Worm (Caenorhabditis elegans) whole organism, L2 larva: ENCODE measurements around the gene set-8.

Source experiments
- R02D3.7 ChIP-seq: fragments of 150-350 bp; optimal IDR thresholded peaks from 2 replicates; lab custom pipeline; 2014; ENCODE audit warnings: missing biosample characterization, missing genetic modification characterization
- ama-1 ChIP-seq: fragments of 150-350 bp; optimal IDR thresholded peaks from 2 replicates; lab custom pipeline; 2018; ENCODE audit warnings: inconsistent platforms
- blmp-1 ChIP-seq: sonication (generic microtip); optimal IDR thresholded peaks from 2 replicates; lab custom pipeline; 2017; ENCODE audit warnings: missing genetic modification characterization, mild to moderate bottlenecking, missing compliant biosample characterization, antibody characterized with exemption, moderate library complexity; ENCODE audit not compliant: insufficient read depth
- ceh-82 ChIP-seq: fragments of 150-350 bp; optimal IDR thresholded peaks from 2 replicates; lab custom pipeline; 2014; ENCODE audit warnings: missing biosample characterization, missing genetic modification characterization
- egl-27 ChIP-seq: sonication (generic microtip); optimal IDR thresholded peaks from 3 replicates; lab custom pipeline; 2017; ENCODE audit warnings: missing biosample characterization, missing genetic modification reagents, missing genetic modification characterization
- mdl-1 ChIP-seq, 2 experiments: fragments of 150-350 bp in 1 of 2; sonication (generic microtip) in 1 of 2; optimal IDR thresholded peaks; 2 replicates each; lab custom pipeline; 2017; ENCODE audit warnings: missing biosample characterization in 2 of 2, missing genetic modification characterization in 2 of 2
- nhr-10 ChIP-seq: sonication (generic microtip); optimal IDR thresholded peaks from 2 replicates; lab custom pipeline; 2017; ENCODE audit warnings: missing biosample characterization, missing genetic modification characterization
- nhr-12 ChIP-seq: fragments of 150-350 bp; optimal IDR thresholded peaks from 2 replicates; lab custom pipeline; 2014; ENCODE audit warnings: missing biosample characterization, missing genetic modification characterization
- nhr-25 ChIP-seq: fragments of 150-350 bp; sonication (generic microtip); optimal IDR thresholded peaks from 3 replicates; lab custom pipeline; 2014; ENCODE audit warnings: missing biosample characterization, missing genetic modification characterization
- unc-62 ChIP-seq: fragments of 150-350 bp; optimal IDR thresholded peaks from 2 replicates; lab custom pipeline; 2014; ENCODE audit warnings: missing biosample characterization, missing genetic modification reagents, missing genetic modification characterization
- ztf-11 ChIP-seq: sonication (generic microtip); optimal IDR thresholded peaks from 2 replicates; lab custom pipeline; 2017; ENCODE audit warnings: missing biosample characterization, missing genetic modification characterization

DNA sequence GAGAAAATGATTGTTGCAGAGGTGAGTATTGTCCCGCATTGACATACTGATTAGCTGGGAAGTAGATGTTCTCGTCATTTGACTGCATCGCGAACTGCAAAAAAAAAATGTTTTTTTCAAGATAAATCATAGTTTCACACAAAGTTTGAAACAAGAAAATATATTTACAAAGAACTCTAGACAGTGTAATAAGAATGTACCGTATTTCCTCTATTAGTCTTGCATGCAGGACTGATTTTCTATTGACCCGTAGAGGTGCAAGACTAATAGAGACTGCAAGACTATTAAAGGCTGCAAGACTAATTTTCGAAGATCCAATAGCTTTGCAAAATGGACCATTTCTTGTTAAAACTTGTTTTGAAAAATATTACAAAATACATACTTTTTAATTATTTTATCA, 23.2 kb upstream of the set-8 start, which contains the start of gene fkh-3:
- TF ChIP-seq blmp-1 (tag; lab: Kevin White, UChicago): no peak
- no peak for TF ChIP-seq ceh-82 (tag; lab: Kevin White, UChicago)
- TF ChIP-seq nhr-10 (tag; lab: Kevin White, UChicago): no peak
- no peak for TF ChIP-seq ztf-11 (tag; lab: Kevin White, UChicago)
- no peak for TF ChIP-seq ama-1 (lab: Kevin White, UChicago)
- TF ChIP-seq unc-62: no peak
- no peak for TF ChIP-seq mdl-1 (tag; optimal IDR thresholded peaks at IDR 0.05; lab: Kevin White, UChicago)
- TF ChIP-seq nhr-12 (tag; lab: Kevin White, UChicago): no peak
- TF ChIP-seq R02D3.7 (tag; lab: Kevin White, UChicago): no peak
- no peak for TF ChIP-seq egl-27
- TF ChIP-seq nhr-25 (tag; lab: Kevin White, UChicago): no peak
